Worm (Caenorhabditis elegans) whole organism, late embryonic: ENCODE data around the gene Y5H2B.3.

Source experiments
- C38D4.7 ChIP-seq: fragments of 200-800 bp; sonication (Bioruptor generic); optimal IDR thresholded peaks from 2 replicates; lab custom pipeline; 2018; ENCODE audit warnings: mild to moderate bottlenecking, missing genetic modification characterization, moderate library complexity, missing compliant biosample characterization
- ahr-1 ChIP-seq: sonication (generic microtip); optimal IDR thresholded peaks from 2 replicates; lab custom pipeline; 2016; ENCODE audit warnings: missing genetic modification characterization, missing compliant biosample characterization
- ama-1 ChIP-seq: fragments of 150-350 bp; optimal IDR thresholded peaks from 2 replicates; lab custom pipeline; 2014
- ceh-14 ChIP-seq: sonication (generic microtip); optimal IDR thresholded peaks from 2 replicates; lab custom pipeline; 2016; ENCODE audit warnings: missing genotype, missing genetic modification characterization, missing compliant biosample characterization
- ceh-18 ChIP-seq: sonication (generic microtip); optimal IDR thresholded peaks from 2 replicates; lab custom pipeline; 2016; ENCODE audit warnings: missing genetic modification characterization, missing compliant biosample characterization
- ceh-19 ChIP-seq: fragments of 200-800 bp; sonication (Bioruptor generic); optimal IDR thresholded peaks from 2 replicates; lab custom pipeline; 2018; ENCODE audit warnings: mild to moderate bottlenecking, missing genetic modification characterization, missing compliant biosample characterization
- ceh-24 ChIP-seq: sonication (generic microtip); optimal IDR thresholded peaks from 2 replicates; lab custom pipeline; 2016; ENCODE audit warnings: mild to moderate bottlenecking, missing genetic modification characterization, missing compliant biosample characterization
- ceh-30 ChIP-seq: fragments of 150-350 bp; optimal IDR thresholded peaks from 2 replicates; lab custom pipeline; 2014; ENCODE audit warnings: missing biosample characterization, missing genetic modification characterization
- ceh-31 ChIP-seq: sonication (generic microtip); optimal IDR thresholded peaks from 2 replicates; lab custom pipeline; 2016; ENCODE audit warnings: missing genetic modification characterization, missing compliant biosample characterization
- ceh-34 ChIP-seq: sonication (generic microtip); optimal IDR thresholded peaks from 2 replicates; lab custom pipeline; 2016; ENCODE audit warnings: mild to moderate bottlenecking, missing genetic modification characterization, missing compliant biosample characterization
- ceh-45 ChIP-seq: fragments of 200-800 bp; sonication (Bioruptor generic); IDR thresholded peaks from 2 replicates; pipeline ENCODE4 v1.3.6; 2022; ENCODE audit warnings: missing genetic modification reagents, missing genetic modification characterization, missing compliant biosample characterization
- ceh-6 ChIP-seq: fragments of 200-800 bp; sonication (Bioruptor generic); optimal IDR thresholded peaks from 2 replicates; lab custom pipeline; 2018; ENCODE audit warnings: mild to moderate bottlenecking, missing genetic modification characterization, missing compliant biosample characterization
- che-1 ChIP-seq: sonication (generic microtip); optimal IDR thresholded peaks from 2 replicates; lab custom pipeline; 2016; ENCODE audit warnings: mild to moderate bottlenecking, missing genetic modification characterization, missing compliant biosample characterization
- dmd-4 ChIP-seq: sonication (generic microtip); optimal IDR thresholded peaks from 2 replicates; lab custom pipeline; 2016; ENCODE audit warnings: borderline replicate concordance, missing genetic modification characterization, missing compliant biosample characterization
- dve-1 ChIP-seq: sonication (generic microtip); optimal IDR thresholded peaks from 2 replicates; lab custom pipeline; 2017; ENCODE audit warnings: antibody characterized with exemption, mild to moderate bottlenecking, missing genetic modification characterization, missing compliant biosample characterization
- gmeb-2 ChIP-seq: sonication (generic microtip); optimal IDR thresholded peaks from 2 replicates; lab custom pipeline; 2016; ENCODE audit warnings: missing genetic modification characterization, inconsistent platforms, missing compliant biosample characterization
- hlh-15 ChIP-seq: sonication (generic microtip); optimal IDR thresholded peaks from 2 replicates; lab custom pipeline; 2016; ENCODE audit warnings: missing genetic modification characterization, missing compliant biosample characterization
- lin-11 ChIP-seq: fragments of 200-800 bp; sonication (Bioruptor generic); optimal IDR thresholded peaks from 2 replicates; lab custom pipeline; 2018; ENCODE audit warnings: mild to moderate bottlenecking, missing genetic modification characterization, missing compliant biosample characterization
- madf-2 ChIP-seq: sonication (generic microtip); optimal IDR thresholded peaks from 2 replicates; lab custom pipeline; 2017; ENCODE audit warnings: missing genetic modification characterization, missing compliant biosample characterization
- nfya-1 ChIP-seq: sonication (generic microtip); optimal IDR thresholded peaks from 2 replicates; lab custom pipeline; 2017; ENCODE audit warnings: missing genetic modification characterization, mild to moderate bottlenecking, missing compliant biosample characterization, antibody characterized with exemption, moderate library complexity
- odd-2 ChIP-seq: sonication (generic microtip); optimal IDR thresholded peaks from 2 replicates; lab custom pipeline; 2017; ENCODE audit warnings: antibody characterized with exemption, mild to moderate bottlenecking, missing genetic modification characterization, missing compliant biosample characterization
- pag-3 ChIP-seq: sonication (generic microtip); optimal IDR thresholded peaks from 2 replicates; lab custom pipeline; 2016; ENCODE audit warnings: missing compliant biosample characterization, missing genetic modification characterization, borderline replicate concordance
- pha-2 ChIP-seq: sonication (generic microtip); optimal IDR thresholded peaks from 2 replicates; lab custom pipeline; 2017; ENCODE audit warnings: mild to moderate bottlenecking, missing genetic modification characterization, missing compliant biosample characterization
- pha-4 ChIP-seq: fragments of 150-350 bp; optimal IDR thresholded peaks from 2 replicates; lab custom pipeline; 2018; ENCODE audit warnings: missing biosample characterization, missing genetic modification reagents, missing genetic modification characterization
- pros-1 ChIP-seq: fragments of 150-350 bp; optimal IDR thresholded peaks from 2 replicates; lab custom pipeline; 2014; ENCODE audit warnings: missing biosample characterization, missing genetic modification reagents, missing genetic modification characterization
- ref-2 ChIP-seq: sonication (generic microtip); optimal IDR thresholded peaks from 2 replicates; lab custom pipeline; 2016; ENCODE audit warnings: missing genetic modification characterization, missing compliant biosample characterization
- sox-2 ChIP-seq: fragments of 200-800 bp; sonication (Bioruptor generic); IDR thresholded peaks from 2 replicates; pipeline ENCODE4 v1.3.6; 2022; ENCODE audit warnings: missing genetic modification reagents, missing genetic modification characterization, missing compliant biosample characterization
- tbx-2 ChIP-seq: sonication (generic microtip); optimal IDR thresholded peaks from 2 replicates; lab custom pipeline; 2016; ENCODE audit warnings: missing genetic modification characterization, missing compliant biosample characterization
- ztf-16 ChIP-seq: sonication (generic microtip); optimal IDR thresholded peaks from 2 replicates; lab custom pipeline; 2017; ENCODE audit warnings: missing genetic modification characterization, missing compliant biosample characterization

The Y5H2B.3 gene

DNA sequence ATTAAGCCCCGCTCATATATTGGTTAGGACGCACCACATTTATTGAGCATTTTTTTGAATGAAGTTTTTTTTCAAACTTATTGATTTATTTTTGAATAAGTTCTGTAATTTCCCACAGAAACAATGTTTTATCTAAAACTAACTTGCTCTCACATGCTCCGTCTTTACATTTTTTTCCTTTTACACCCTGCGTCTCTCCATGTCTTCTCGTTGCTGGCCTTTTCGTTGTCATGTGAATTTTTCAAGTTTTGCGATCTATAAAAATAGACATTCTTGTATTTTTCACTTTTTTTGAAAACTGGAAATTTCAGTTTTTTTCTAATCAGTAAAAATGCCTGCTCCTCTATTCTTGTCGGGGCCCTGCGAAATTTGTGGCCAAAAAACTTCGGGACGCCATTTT lies 42.8 kb downstream of the Y5H2B.3 start, which contains the start of gene nhr-134:
Gene nhr-134, plus strand, starts transcription at position 312 of the 400 bp plus-strand sequence.
- no peak for TF ChIP-seq madf-2 (tag; lab: Kevin White, UChicago)
- no peak for TF ChIP-seq ceh-6 (GFP tag; lab: Kevin White, UChicago)
- no peak for TF ChIP-seq ceh-18 (tag; lab: Kevin White, UChicago)
- no peak for TF ChIP-seq sox-2 (GFP tag; lab: Robert Waterston, UW)
- TF ChIP-seq dmd-4 (tag; lab: Kevin White, UChicago), result no peak
- TF ChIP-seq dve-1 (tag; lab: Kevin White, UChicago), result no peak
- no peak for TF ChIP-seq hlh-15 (tag; lab: Kevin White, UChicago)
- no peak for TF ChIP-seq ahr-1 (tag; lab: Kevin White, UChicago)

DNA sequence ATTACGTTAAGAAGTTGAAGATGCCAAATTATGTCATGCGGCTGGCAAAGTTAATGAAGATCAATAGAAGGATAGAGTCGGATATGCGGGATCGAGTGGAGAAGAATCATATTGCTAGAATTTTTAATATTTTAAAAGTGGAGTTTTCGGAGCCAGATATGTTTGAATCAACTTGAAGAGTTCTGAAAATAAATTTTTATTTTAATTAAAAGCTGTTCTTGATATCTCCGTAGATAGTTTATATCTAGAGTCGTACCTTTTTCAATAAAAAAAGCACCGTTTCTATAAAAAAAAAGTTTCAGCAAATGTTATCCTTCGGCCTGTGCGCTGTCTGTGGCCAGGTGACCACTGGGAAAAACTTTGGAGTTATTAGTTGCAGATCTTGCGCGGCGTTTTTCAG lies 45.1 kb downstream of the Y5H2B.3 start, which contains the start of gene nhr-96:
Gene nhr-96, plus strand, starts transcription at position 301 of the 400 bp plus-strand sequence.
- no peak for TF ChIP-seq che-1 (tag; lab: Kevin White, UChicago)
- no peak for TF ChIP-seq ref-2 (tag; lab: Kevin White, UChicago)
- TF ChIP-seq ztf-16 (tag; lab: Kevin White, UChicago), result no peak
- no peak for TF ChIP-seq pag-3
- no peak for TF ChIP-seq pros-1 (tag; lab: Kevin White, UChicago)
- TF ChIP-seq ceh-19, result no peak
- TF ChIP-seq lin-11, result no peak
- TF ChIP-seq gmeb-2 (tag; lab: Kevin White, UChicago), result no peak
- TF ChIP-seq pha-4 (tag; lab: Kevin White, UChicago), result no peak
- TF ChIP-seq odd-2, result no peak
- TF ChIP-seq madf-2 (tag; lab: Kevin White, UChicago), result no peak
- no peak for TF ChIP-seq ceh-24 (tag; lab: Kevin White, UChicago)
- no peak for TF ChIP-seq ama-1 (lab: Kevin White, UChicago)
- TF ChIP-seq ceh-31 (tag; lab: Kevin White, UChicago), result no peak
- no peak for TF ChIP-seq pha-2
- TF ChIP-seq nfya-1 (tag; lab: Kevin White, UChicago), result no peak
- TF ChIP-seq ceh-30 (tag; lab: Kevin White, UChicago), result no peak

DNA sequence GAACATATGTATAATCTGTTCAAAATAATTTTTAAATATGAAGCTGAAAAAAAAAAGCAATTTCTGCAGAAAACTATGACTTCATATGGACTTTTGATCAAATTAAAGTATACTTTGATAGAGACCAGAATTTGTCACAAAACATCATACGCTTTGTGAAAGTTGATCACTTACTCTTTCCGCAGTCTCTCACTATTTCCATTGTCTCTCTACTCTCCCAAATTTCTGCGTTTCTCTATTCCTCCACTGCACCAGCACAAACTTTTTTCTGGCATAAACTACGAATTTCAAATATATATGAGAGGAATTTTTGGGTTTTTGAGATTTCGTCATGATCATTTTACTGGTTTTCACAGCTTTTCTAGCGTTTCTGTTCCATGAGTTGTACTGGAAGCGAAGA lies 47.8 kb downstream of the Y5H2B.3 start, which contains the start of gene cyp-33C4:
Gene cyp-33C4, plus strand, starts transcription at position 293 of the 400 bp plus-strand sequence.
- TF ChIP-seq gmeb-2 (tag; lab: Kevin White, UChicago), result no peak
- TF ChIP-seq pag-3, result no peak
- no peak for TF ChIP-seq ceh-34 (tag; lab: Kevin White, UChicago)
- no peak for TF ChIP-seq ceh-14 (tag; lab: Kevin White, UChicago)
- TF ChIP-seq tbx-2 (tag; lab: Kevin White, UChicago), result no peak
- no peak for TF ChIP-seq ceh-31 (tag; lab: Kevin White, UChicago)
- TF ChIP-seq ceh-6 (GFP tag; lab: Kevin White, UChicago), result no peak
- TF ChIP-seq odd-2, result no peak
- TF ChIP-seq pha-2, result no peak
- no peak for TF ChIP-seq lin-11
- no peak for TF ChIP-seq C38D4.7 (GFP tag; lab: Kevin White, UChicago)
- no peak for TF ChIP-seq ceh-45 (GFP tag; lab: Robert Waterston, UW)

DNA sequence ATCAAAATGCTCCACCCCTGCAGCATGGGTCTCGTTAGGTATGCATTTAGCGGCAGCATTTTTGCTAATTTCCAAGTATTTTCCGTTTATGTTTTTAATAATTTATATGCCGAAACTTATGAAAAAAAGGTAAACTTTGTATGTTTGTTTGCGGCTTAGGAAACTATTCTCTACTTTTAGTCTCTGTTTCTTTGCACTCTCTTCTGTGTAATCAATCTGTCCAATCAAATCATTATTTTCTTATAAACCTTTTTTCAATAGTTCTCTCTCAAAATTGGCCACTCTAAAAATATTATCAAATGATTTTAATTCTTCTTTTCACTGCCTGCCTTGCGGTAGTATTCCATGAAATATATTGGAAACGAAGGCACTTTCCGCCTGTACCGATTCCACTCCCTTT lies 49.9 kb downstream of the Y5H2B.3 start:
- TF ChIP-seq ceh-24 (tag; lab: Kevin White, UChicago) (no peak), tbx-2 (tag; lab: Kevin White, UChicago) (no peak)
